Fruit fly (Drosophila melanogaster) whole organism, wandering third instar larva: Measurements from ENCODE around the gene caup.

ENCODE experiments used
- Dfd ChIP-seq: fragments of >200 bp; optimal IDR thresholded peaks from 2 replicates; lab custom pipeline; 2017; ENCODE audit warnings: missing biosample characterization, missing genetic modification characterization
- GATAd ChIP-seq: sonication (Bioruptor generic); optimal IDR thresholded peaks from 2 replicates; lab custom pipeline; 2016; ENCODE audit warnings: missing biosample characterization, missing genetic modification characterization
- HLH106 ChIP-seq: fragments of 200-800 bp; optimal IDR thresholded peaks from 3 replicates; lab custom pipeline; 2019; ENCODE audit warnings: missing biosample characterization, mild to moderate bottlenecking, missing genetic modification characterization, moderate library complexity
- Hnf4 ChIP-seq: fragments of 200-800 bp; sonication (Bioruptor generic); optimal IDR thresholded peaks from 2 replicates; lab custom pipeline; 2016; ENCODE audit warnings: missing biosample characterization, mild to moderate bottlenecking, missing genetic modification characterization
- Jra ChIP-seq: sonication (Bioruptor generic); optimal IDR thresholded peaks from 2 replicates; lab custom pipeline; 2016; ENCODE audit warnings: missing biosample characterization, missing genetic modification characterization
- OdsH ChIP-seq: fragments of 200-800 bp; sonication (Bioruptor generic); optimal IDR thresholded peaks from 2 replicates; lab custom pipeline; 2016; ENCODE audit warnings: missing biosample characterization, mild to moderate bottlenecking, missing genetic modification characterization
- Sp1 ChIP-seq: fragments of 200-800 bp; sonication (Bioruptor generic); optimal IDR thresholded peaks from 3 replicates; lab custom pipeline; 2019; ENCODE audit warnings: missing biosample characterization, mild to moderate bottlenecking, missing genetic modification characterization, moderate library complexity
- Vsx2 ChIP-seq: fragments of 200-300, 225-300 bp; sonication (Bioruptor generic); optimal IDR thresholded peaks from 2 replicates; lab custom pipeline; 2018; ENCODE audit warnings: missing biosample characterization, missing genetic modification characterization; ENCODE audit not compliant: partially characterized antibody
- ey ChIP-seq: fragments of 200-800 bp; sonication (Bioruptor generic); optimal IDR thresholded peaks from 2 replicates; lab custom pipeline; 2016; ENCODE audit warnings: missing biosample characterization, missing genetic modification characterization
- h ChIP-seq: fragments of 200-800 bp; sonication (Bioruptor generic); optimal IDR thresholded peaks from 3 replicates; lab custom pipeline; 2016; ENCODE audit warnings: missing biosample characterization, mild to moderate bottlenecking, missing genetic modification characterization
- psq ChIP-seq: fragments of 200-800 bp; sonication (Bioruptor generic); optimal IDR thresholded peaks from 3 replicates; lab custom pipeline; 2017; ENCODE audit warnings: missing biosample characterization, mild to moderate bottlenecking, missing genetic modification characterization, moderate library complexity
- sage ChIP-seq: fragments of 200-800 bp; sonication (Bioruptor generic); optimal IDR thresholded peaks from 2 replicates; lab custom pipeline; 2016; ENCODE audit warnings: missing biosample characterization, mild to moderate bottlenecking, missing genetic modification characterization
- sv ChIP-seq: fragments of 200-800 bp; sonication (Bioruptor generic); optimal IDR thresholded peaks from 3 replicates; lab custom pipeline; 2016; ENCODE audit warnings: missing biosample characterization, missing genetic modification characterization
- woc ChIP-seq: sonication (Bioruptor generic); optimal IDR thresholded peaks from 2 replicates; lab custom pipeline; 2016; ENCODE audit warnings: missing biosample characterization, mild to moderate bottlenecking, missing genetic modification characterization

DNA sequence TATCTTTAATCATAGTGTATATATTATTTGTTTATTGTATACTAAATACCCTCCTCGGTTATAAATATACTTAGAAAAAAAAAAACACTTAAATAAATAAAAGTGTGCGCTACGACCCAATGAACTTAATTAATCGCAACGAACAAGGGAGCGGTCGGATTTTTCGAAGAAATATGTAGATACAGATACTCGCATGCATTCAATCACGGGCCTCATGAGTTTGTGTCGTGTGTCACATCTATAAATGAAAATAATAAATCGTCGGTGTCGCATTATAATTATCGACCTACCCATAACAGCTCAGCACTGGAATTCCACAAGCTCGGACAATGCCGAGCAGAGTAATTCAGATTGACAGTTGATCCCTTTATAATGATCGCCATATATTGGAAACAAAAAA, 12.4 kb downstream of the caup start:
- TF ChIP-seq OdsH (GFP tag; lab: Kevin White, UChicago) (no peak), woc (GFP tag; lab: Kevin White, UChicago) (no peak), Vsx2 (no peak), Dfd (GFP tag; lab: Kevin White, UChicago) (no peak), GATAd (no peak), sage (GFP tag; lab: Kevin White, UChicago) (no peak), Sp1 (GFP tag; lab: Kevin White, UChicago) (no peak), h (GFP tag; lab: Kevin White, UChicago) (no peak), sv (GFP tag; lab: Kevin White, UChicago) (no peak), ey (GFP tag; lab: Kevin White, UChicago) (no peak), Hnf4 (GFP tag; lab: Kevin White, UChicago) (no peak), psq (GFP tag; lab: Kevin White, UChicago) (no peak), Jra (no peak), HLH106 (no peak)
